Worm (Caenorhabditis elegans) whole organism, mixed stage, embryonic: ENCODE measurements around the gene znf-622.

Experiments used
- bed-3 ChIP-seq: fragments of 200-800 bp; sonication (Bioruptor generic); optimal IDR thresholded peaks from 3 replicates; lab custom pipeline; 2018; ENCODE audit warnings: mild to moderate bottlenecking, missing genetic modification characterization, moderate library complexity, missing compliant biosample characterization
- blmp-1 ChIP-seq: fragments of 150-350 bp; optimal IDR thresholded peaks from 2 replicates; lab custom pipeline; 2014; ENCODE audit warnings: missing biosample characterization, missing genetic modification characterization
- ceh-39 ChIP-seq: fragments of 150-350 bp; optimal IDR thresholded peaks from 2 replicates; lab custom pipeline; 2014; ENCODE audit warnings: missing biosample characterization, missing genetic modification characterization
- ces-1 ChIP-seq: fragments of 150-350 bp; optimal IDR thresholded peaks from 2 replicates; lab custom pipeline; 2014; ENCODE audit warnings: missing biosample characterization, missing genetic modification reagents, missing genetic modification characterization
- cnd-1 ChIP-seq: fragments of 200-800 bp; sonication (Bioruptor generic); optimal IDR thresholded peaks from 2 replicates; lab custom pipeline; 2018; ENCODE audit warnings: mild to moderate bottlenecking, missing genetic modification characterization, missing compliant biosample characterization
- drap-1 ChIP-seq: fragments of 200-800 bp; sonication (Bioruptor generic); optimal IDR thresholded peaks from 3 replicates; lab custom pipeline; 2018; ENCODE audit warnings: mild to moderate bottlenecking, missing genetic modification characterization, missing compliant biosample characterization
- elt-1 ChIP-seq: sonication (generic microtip); optimal IDR thresholded peaks from 2 replicates; lab custom pipeline; 2017; ENCODE audit warnings: missing genetic modification characterization, mild to moderate bottlenecking, missing compliant biosample characterization, antibody characterized with exemption, moderate library complexity, borderline replicate concordance; ENCODE audit not compliant: insufficient read depth
- elt-3 ChIP-seq: fragments of 150-350 bp; optimal IDR thresholded peaks from 2 replicates; lab custom pipeline; 2014; ENCODE audit warnings: missing biosample characterization, missing genetic modification characterization
- flh-1 ChIP-seq: fragments of 200-800 bp; sonication (Bioruptor generic); optimal IDR thresholded peaks from 2 replicates; lab custom pipeline; 2018; ENCODE audit warnings: mild to moderate bottlenecking, missing genetic modification characterization, moderate library complexity, missing compliant biosample characterization
- ham-2 ChIP-seq: fragments of 200-800 bp; sonication (Bioruptor generic); optimal IDR thresholded peaks from 2 replicates; lab custom pipeline; 2018; ENCODE audit warnings: mild to moderate bottlenecking, missing genetic modification characterization, missing compliant biosample characterization
- hlh-1 ChIP-seq: fragments of 150-350 bp; optimal IDR thresholded peaks from 2 replicates; lab custom pipeline; 2014; ENCODE audit warnings: missing biosample characterization, missing genetic modification reagents, missing genetic modification characterization
- lin-13 ChIP-seq: fragments of 150-350 bp; optimal IDR thresholded peaks from 2 replicates; lab custom pipeline; 2014; ENCODE audit warnings: missing biosample characterization, missing genetic modification characterization
- lsy-2 ChIP-seq: fragments of 150-350 bp; optimal IDR thresholded peaks from 2 replicates; lab custom pipeline; 2014; ENCODE audit warnings: missing biosample characterization, missing genetic modification characterization
- mab-5 ChIP-seq: fragments of 150-350 bp; optimal IDR thresholded peaks from 2 replicates; lab custom pipeline; 2014; ENCODE audit warnings: missing biosample characterization, missing genetic modification characterization
- mep-1 ChIP-seq: fragments of 150-350 bp; optimal IDR thresholded peaks from 2 replicates; lab custom pipeline; 2017; ENCODE audit warnings: missing biosample characterization, missing genetic modification reagents, missing genetic modification characterization, inconsistent platforms
- nhr-12 ChIP-seq: fragments of 150-350 bp; optimal IDR thresholded peaks from 2 replicates; lab custom pipeline; 2014; ENCODE audit warnings: missing biosample characterization, missing genetic modification characterization
- nhr-237 ChIP-seq: fragments of 150-350 bp; optimal IDR thresholded peaks from 2 replicates; lab custom pipeline; 2014; ENCODE audit warnings: missing biosample characterization, missing genetic modification characterization
- nhr-28 ChIP-seq: fragments of 150-350 bp; optimal IDR thresholded peaks from 2 replicates; lab custom pipeline; 2014; ENCODE audit warnings: missing biosample characterization, missing genetic modification characterization
- nhr-76 ChIP-seq: sonication (generic microtip); optimal IDR thresholded peaks from 2 replicates; lab custom pipeline; 2017; ENCODE audit warnings: missing biosample characterization, missing genetic modification characterization
- pha-4 ChIP-seq: fragments of 150-350 bp; optimal IDR thresholded peaks from 2 replicates; lab custom pipeline; 2018; ENCODE audit warnings: missing biosample characterization, missing genetic modification reagents, missing genetic modification characterization
- snpc-4 ChIP-seq: fragments of 150-350 bp; optimal IDR thresholded peaks from 2 replicates; lab custom pipeline; 2014; ENCODE audit warnings: missing biosample characterization, missing genetic modification characterization
- sptf-1 ChIP-seq: sonication (generic microtip); optimal IDR thresholded peaks from 2 replicates; lab custom pipeline; 2017; ENCODE audit warnings: mild to moderate bottlenecking, missing genetic modification characterization, moderate library complexity, missing compliant biosample characterization
- tbx-8 ChIP-seq: fragments of 200-800 bp; sonication (Bioruptor generic); optimal IDR thresholded peaks from 2 replicates; lab custom pipeline; 2018; ENCODE audit warnings: mild to moderate bottlenecking, missing genetic modification characterization, moderate library complexity, missing compliant biosample characterization
- unc-120 ChIP-seq: sonication (generic microtip); optimal IDR thresholded peaks from 2 replicates; lab custom pipeline; 2017; ENCODE audit warnings: missing genetic modification characterization, missing compliant biosample characterization; ENCODE audit not compliant: poor library complexity, severe bottlenecking
- unc-39 ChIP-seq: fragments of 150-350 bp; optimal IDR thresholded peaks from 2 replicates; lab custom pipeline; 2014; ENCODE audit warnings: missing biosample characterization, missing genetic modification characterization
- unc-62 ChIP-seq: fragments of 150-350 bp; optimal IDR thresholded peaks from 2 replicates; lab custom pipeline; 2014; ENCODE audit warnings: missing biosample characterization, missing genetic modification reagents, missing genetic modification characterization
- zip-8 ChIP-seq: fragments of 150-350 bp; optimal IDR thresholded peaks from 2 replicates; lab custom pipeline; 2014; ENCODE audit warnings: missing biosample characterization, missing genetic modification characterization
- ztf-11 ChIP-seq: fragments of 150-350 bp; optimal IDR thresholded peaks from 2 replicates; lab custom pipeline; 2014; ENCODE audit warnings: missing biosample characterization, missing genetic modification characterization

The znf-622 gene

DNA sequence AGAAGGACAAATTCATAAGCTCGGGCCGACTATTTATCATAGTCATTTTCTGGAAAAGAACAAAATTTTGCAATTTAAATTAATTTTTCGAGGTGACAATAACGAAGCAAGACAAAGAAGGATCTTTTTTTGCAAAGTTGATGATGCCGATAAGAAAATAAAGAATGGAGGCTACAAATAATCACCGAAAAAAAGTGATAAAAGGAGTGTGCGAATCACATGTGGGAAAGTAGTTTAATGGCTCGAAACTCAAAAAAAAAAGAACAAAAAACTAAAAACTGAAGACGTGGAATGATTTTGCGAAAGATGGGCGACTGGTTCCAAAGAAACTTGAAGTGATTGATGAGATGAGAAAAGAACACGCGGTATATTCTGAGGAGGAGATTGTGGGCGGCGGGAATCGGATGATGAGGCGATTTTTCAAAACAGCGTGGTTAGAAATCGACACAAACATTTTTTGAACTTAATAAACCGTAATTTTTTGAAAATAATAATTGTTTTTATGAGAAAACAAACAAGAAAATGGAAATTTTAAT is 38.0 kb downstream of the znf-622 start, which contains the start of gene atgl-1:
Gene atgl-1, minus strand, starts transcription at position 51 of the 536 bp plus-strand sequence.
- no peak for TF ChIP-seq flh-1 (GFP tag; lab: Kevin White, UChicago)
- TF ChIP-seq unc-39 (tag; lab: Kevin White, UChicago) = no peak
- no peak for TF ChIP-seq bed-3 (GFP tag; lab: Kevin White, UChicago)
- TF ChIP-seq ham-2 = no peak
- no peak for TF ChIP-seq nhr-237
- TF ChIP-seq, all 35 proteins: peak for 0

DNA sequence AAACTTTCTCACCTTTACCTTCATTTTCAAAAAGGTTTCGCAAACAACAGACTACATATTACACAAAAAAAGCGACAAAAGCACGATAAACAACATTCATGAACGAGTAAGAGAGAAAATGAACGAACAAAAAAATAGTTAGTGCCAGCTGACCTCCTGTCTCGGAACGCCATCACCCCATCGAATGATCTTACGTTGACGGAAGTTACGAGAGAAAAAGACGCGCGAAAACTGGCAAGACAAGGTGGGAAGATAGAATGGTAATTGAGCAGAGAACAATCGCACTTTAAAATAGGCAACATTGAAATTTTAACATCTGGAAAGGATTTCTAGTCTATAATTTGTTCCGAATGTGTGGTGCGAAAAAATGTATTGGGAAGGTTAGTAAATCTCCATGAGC is 38.8 kb downstream of the znf-622 start:
- peak; percentile 10 for TF ChIP-seq hlh-1 (tag; lab: Kevin White, UChicago)
- no peak for TF ChIP-seq nhr-12 (tag; lab: Kevin White, UChicago)

DNA sequence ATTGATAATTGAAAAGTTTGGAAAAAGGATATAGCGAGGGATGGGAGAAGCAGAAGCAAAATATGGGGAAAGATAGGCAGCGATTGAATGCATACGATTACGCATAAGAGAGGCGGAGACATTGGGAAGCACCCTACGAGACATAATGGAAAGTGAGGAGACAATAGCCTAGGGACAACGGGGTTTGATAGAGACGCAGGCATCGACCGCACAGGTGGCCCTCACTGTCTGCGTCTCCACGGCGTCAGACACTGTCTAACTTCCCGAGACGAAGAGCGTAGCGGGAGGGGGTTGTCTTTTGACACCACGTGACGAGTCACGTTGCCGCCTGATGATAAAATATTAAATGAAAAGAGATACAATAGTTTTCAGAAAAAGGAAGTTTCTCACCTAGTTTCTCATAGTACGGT is 39.6 kb downstream of the znf-622 start:
- TF ChIP-seq unc-120 (tag; lab: Kevin White, UChicago) = peak; percentile 45
- TF ChIP-seq elt-1 (tag; lab: Kevin White, UChicago) = peak; percentile 59
- TF ChIP-seq nhr-12 (tag; lab: Kevin White, UChicago) = no peak
- TF ChIP-seq pha-4 (tag; lab: Kevin White, UChicago) = peak; percentile 82
- TF ChIP-seq unc-62 (GFP tag; lab: Kevin White, UChicago) = peak; percentile 17
- no peak for TF ChIP-seq tbx-8
- TF ChIP-seq mep-1 = peak; percentile 18
- TF ChIP-seq mab-5 (tag; lab: Kevin White, UChicago) = no peak
- no peak for TF ChIP-seq ztf-11
- TF ChIP-seq cnd-1 (tag; lab: Kevin White, UChicago) = peak; percentile 61
- TF ChIP-seq nhr-76 (tag; lab: Kevin White, UChicago) = no peak
- peak; percentile 71 for TF ChIP-seq hlh-1 (tag; lab: Kevin White, UChicago)
- peak; percentile 75 for TF ChIP-seq ces-1 (GFP tag; lab: Kevin White, UChicago)
- no peak for TF ChIP-seq snpc-4
- peak; percentile 37 for TF ChIP-seq lsy-2 (tag; lab: Kevin White, UChicago)
- no peak for TF ChIP-seq unc-39 (tag; lab: Kevin White, UChicago)
- TF ChIP-seq ham-2 = peak; percentile 93
- TF ChIP-seq drap-1 (GFP tag; lab: Kevin White, UChicago) = no peak

DNA sequence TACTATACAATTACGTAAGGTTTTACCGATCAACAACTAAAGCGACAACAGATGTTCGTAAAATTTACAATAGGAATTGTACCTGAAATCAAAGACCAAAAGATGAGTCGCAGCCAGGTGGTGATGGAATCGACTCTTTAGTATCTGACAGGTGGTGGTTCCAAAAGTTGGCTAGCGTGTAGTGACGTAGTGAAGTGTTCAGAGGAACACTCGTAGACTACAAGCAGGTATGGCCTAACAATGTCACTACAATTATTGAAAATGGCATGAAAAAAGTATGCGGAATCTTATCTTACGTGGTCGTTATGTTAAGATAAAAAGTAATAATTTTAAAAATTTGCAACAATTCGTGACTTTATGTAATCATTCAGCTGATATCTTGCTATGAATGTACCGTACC is 40.0 kb downstream of the znf-622 start:
- TF ChIP-seq nhr-12 (tag; lab: Kevin White, UChicago) (peak; percentile 52), lsy-2 (tag; lab: Kevin White, UChicago) (no peak)
- TF ChIP-seq, all 35 proteins: peak for 1

DNA sequence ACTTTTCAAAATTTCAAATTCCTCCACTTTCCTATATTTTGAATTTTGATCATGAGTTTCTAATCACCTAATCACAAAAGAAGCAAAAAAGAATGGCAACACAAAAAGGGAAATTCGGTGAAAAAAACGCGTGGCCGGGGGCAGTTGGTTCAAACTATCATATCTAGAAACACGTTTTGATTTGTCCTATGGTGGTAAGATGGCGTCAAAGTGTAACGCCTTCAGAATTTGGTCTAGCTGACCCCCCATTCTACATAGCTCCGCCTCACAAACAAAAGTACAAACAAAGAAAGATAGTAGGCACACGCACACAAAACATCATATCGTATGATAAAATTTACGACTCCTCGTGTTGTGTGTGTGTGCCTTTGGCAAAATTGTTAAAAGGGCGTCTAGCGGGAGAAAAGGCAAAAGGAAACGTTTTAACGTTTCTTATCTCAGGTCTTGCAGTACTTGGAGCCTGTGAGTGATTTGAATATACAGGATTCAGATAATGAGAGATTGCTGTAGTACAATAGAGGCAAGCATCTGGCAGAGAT is 40.6 kb downstream of the znf-622 start:
- no peak for TF ChIP-seq elt-3 (tag; lab: Kevin White, UChicago)
- TF ChIP-seq tbx-8 = no peak
- TF ChIP-seq sptf-1 (tag; lab: Kevin White, UChicago) = no peak
- no peak for TF ChIP-seq nhr-76 (tag; lab: Kevin White, UChicago)
- no peak for TF ChIP-seq mab-5 (tag; lab: Kevin White, UChicago)
- no peak for TF ChIP-seq ceh-39 (tag; lab: Kevin White, UChicago)
- no peak for TF ChIP-seq lin-13
- no peak for TF ChIP-seq blmp-1
- no peak for TF ChIP-seq nhr-28 (tag; lab: Kevin White, UChicago)
- TF ChIP-seq zip-8 (tag; lab: Kevin White, UChicago) = no peak
- TF ChIP-seq unc-39 (tag; lab: Kevin White, UChicago) = no peak
- TF ChIP-seq ham-2 = no peak
- no peak for TF ChIP-seq snpc-4

DNA sequence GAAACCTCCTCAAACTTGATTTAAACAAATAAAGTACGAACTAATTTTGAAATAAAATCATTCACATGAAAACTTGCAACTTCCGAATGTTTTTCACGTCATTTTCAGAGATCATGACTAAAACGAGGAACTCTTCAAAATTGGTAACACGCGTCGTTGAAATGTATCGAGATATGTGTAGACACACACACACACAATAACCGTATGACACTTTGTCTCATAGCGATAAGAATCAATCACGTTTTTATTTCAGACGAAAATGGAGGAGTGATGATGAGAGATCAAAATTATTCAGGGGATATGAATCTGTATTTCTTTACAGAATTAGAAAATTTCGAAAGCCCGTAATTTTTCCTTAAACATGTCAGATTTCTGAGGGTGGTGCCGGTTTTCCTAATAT is 41.3 kb downstream of the znf-622 start:
- TF ChIP-seq snpc-4 (no peak), ceh-39 (tag; lab: Kevin White, UChicago) (no peak), nhr-237 (no peak), unc-39 (tag; lab: Kevin White, UChicago) (no peak)
